Fruit fly (Drosophila melanogaster) whole organism, embryonic: Measurements from ENCODE around the gene Tim17a1.

ENCODE experiments used
- CG4854 ChIP-seq: fragments of 200-800 bp; sonication (Bioruptor generic); optimal IDR thresholded peaks from 2 replicates; lab custom pipeline; 2016; ENCODE audit warnings: missing biosample characterization, missing genetic modification characterization, inconsistent platforms
- Drgx ChIP-seq: fragments of 200-800 bp; sonication (Bioruptor generic); IDR thresholded peaks from 2 replicates; pipeline ENCODE4 v1.3.6; 2022; ENCODE audit warnings: missing biosample characterization, missing genetic modification characterization
- Mes4 ChIP-seq: fragments of 200-800 bp; sonication (Bioruptor generic); optimal IDR thresholded peaks from 2 replicates; lab custom pipeline; 2016; ENCODE audit warnings: missing biosample characterization, missing genetic modification characterization
- NC2α ChIP-seq: fragments of 200-800 bp; sonication (Bioruptor generic); optimal IDR thresholded peaks from 2 replicates; lab custom pipeline; 2016; ENCODE audit warnings: missing biosample characterization, missing genetic modification characterization
- Scr ChIP-seq: fragments of 200-800 bp; sonication (Bioruptor generic); IDR thresholded peaks from 2 replicates; pipeline ENCODE4 v1.3.6; 2022; ENCODE audit warnings: missing biosample characterization, missing genetic modification characterization; ENCODE audit not compliant: partially characterized antibody
- ato ChIP-seq: fragments of 200-800 bp; sonication (Bioruptor generic); IDR thresholded peaks from 2 replicates; pipeline ENCODE4 v1.3.6; 2022; ENCODE audit warnings: missing biosample characterization, missing genetic modification characterization; ENCODE audit not compliant: partially characterized antibody
- lbe ChIP-seq: fragments of 200-800 bp; sonication (Bioruptor generic); optimal IDR thresholded peaks from 2 replicates; lab custom pipeline; 2016; ENCODE audit warnings: missing biosample characterization, mild to moderate bottlenecking, missing genetic modification characterization
- nerfin-1 ChIP-seq: fragments of 200-800 bp; sonication (Bioruptor generic); optimal IDR thresholded peaks from 3 replicates; lab custom pipeline; 2019; ENCODE audit warnings: missing biosample characterization, mild to moderate bottlenecking, missing genetic modification characterization, moderate library complexity
- slp2 ChIP-seq: fragments of 200-800 bp; sonication (Bioruptor generic); optimal IDR thresholded peaks from 2 replicates; lab custom pipeline; 2016; ENCODE audit warnings: missing biosample characterization, missing genetic modification characterization
- zen2 ChIP-seq: fragments of 200-800 bp; sonication (Bioruptor generic); IDR thresholded peaks from 3 replicates; pipeline ENCODE4 v1.3.6; 2022; ENCODE audit warnings: missing biosample characterization, missing genetic modification characterization; ENCODE audit not compliant: partially characterized antibody

dm6 chr3R:12316420-12316819 lies 48.1 kb downstream of the Tim17a1 start:
- TF ChIP-seq nerfin-1 (no peak), lbe (no peak), Scr (no peak), zen2 (GFP tag; lab: Robert Waterston, UW) (no peak), Mes4 (GFP tag; lab: Kevin White, UChicago) (no peak), CG4854 (GFP tag; lab: Kevin White, UChicago) (no peak), NC2α (no peak), Drgx (no peak), slp2 (GFP tag; lab: Kevin White, UChicago) (no peak), ato (GFP tag; lab: Robert Waterston, UW) (no peak)
